Fruit fly (Drosophila melanogaster) whole organism, embryonic: ENCODE results near the gene kud.

Experiments used
- Adf1 ChIP-seq: fragments of 200-800 bp; sonication (Bioruptor generic); IDR thresholded peaks from 2 replicates; pipeline ENCODE4 v1.3.6; 2022; ENCODE audit warnings: missing biosample characterization, missing genetic modification characterization
- Aef1 ChIP-seq: fragments of 200-800 bp; sonication (Bioruptor generic); IDR thresholded peaks from 3 replicates; pipeline ENCODE4 v1.3.6; 2022; ENCODE audit warnings: missing biosample characterization, missing genetic modification characterization
- Bteb2 ChIP-seq: fragments of 200-800 bp; sonication (Bioruptor generic); optimal IDR thresholded peaks from 2 replicates; lab custom pipeline; 2016; ENCODE audit warnings: missing biosample characterization, missing genetic modification characterization
- CG10366 ChIP-seq: fragments of 200-800 bp; sonication (Bioruptor generic); IDR thresholded peaks from 2 replicates; pipeline ENCODE4 v1.3.6; 2022; ENCODE audit warnings: missing biosample characterization, missing genetic modification characterization
- CG10565 ChIP-seq: fragments of 200-800 bp; sonication (Bioruptor generic); optimal IDR thresholded peaks from 3 replicates; lab custom pipeline; 2016; ENCODE audit warnings: missing biosample characterization, mild to moderate bottlenecking, missing genetic modification characterization
- CG11085 ChIP-seq: fragments of 200-800 bp; sonication (Bioruptor generic); IDR thresholded peaks from 2 replicates; pipeline ENCODE4 v1.3.6; 2022; ENCODE audit warnings: missing biosample characterization, missing genetic modification characterization
- CG12236 ChIP-seq: fragments of 200-800 bp; sonication (Bioruptor generic); optimal IDR thresholded peaks from 2 replicates; lab custom pipeline; 2016; ENCODE audit warnings: missing biosample characterization, missing genetic modification characterization
- CG12299 ChIP-seq: fragments of 200-800 bp; sonication (Bioruptor generic); optimal IDR thresholded peaks from 2 replicates; lab custom pipeline; 2018; ENCODE audit warnings: missing biosample characterization, mild to moderate bottlenecking, missing genetic modification characterization
- CG13296 ChIP-seq: fragments of 200-800 bp; sonication (Bioruptor generic); optimal IDR thresholded peaks from 3 replicates; lab custom pipeline; 2018; ENCODE audit warnings: missing biosample characterization, mild to moderate bottlenecking, missing genetic modification characterization
- CG13624 ChIP-seq: fragments of 200-800 bp; sonication (Bioruptor generic); optimal IDR thresholded peaks from 2 replicates; lab custom pipeline; 2016; ENCODE audit warnings: missing biosample characterization, missing genetic modification characterization
- CG14014 ChIP-seq: fragments of 200-800 bp; sonication (Bioruptor generic); IDR thresholded peaks from 2 replicates; pipeline ENCODE4 v1.3.6; 2022; ENCODE audit warnings: missing biosample characterization, missing genetic modification characterization
- CG14667 ChIP-seq: fragments of 200-800 bp; sonication (Bioruptor generic); IDR thresholded peaks from 2 replicates; pipeline ENCODE4 v1.3.6; 2022; ENCODE audit warnings: missing biosample characterization, missing genetic modification characterization
- CG15696 ChIP-seq: fragments of 200-800 bp; sonication (Bioruptor generic); optimal IDR thresholded peaks from 2 replicates; lab custom pipeline; 2019; ENCODE audit warnings: missing biosample characterization, mild to moderate bottlenecking, missing genetic modification characterization, moderate library complexity
- CG18764 ChIP-seq: fragments of 200-800 bp; sonication (Bioruptor generic); optimal IDR thresholded peaks from 3 replicates; lab custom pipeline; 2016; ENCODE audit warnings: missing biosample characterization, missing genetic modification characterization
- CG2202 ChIP-seq: fragments of 200-800 bp; sonication (Bioruptor generic); optimal IDR thresholded peaks from 2 replicates; lab custom pipeline; 2018; ENCODE audit warnings: missing biosample characterization, mild to moderate bottlenecking, missing genetic modification characterization
- CG2712 ChIP-seq: fragments of 200-800 bp; optimal IDR thresholded peaks from 3 replicates; lab custom pipeline; 2019; ENCODE audit warnings: missing biosample characterization, mild to moderate bottlenecking, missing genetic modification characterization, moderate library complexity
- CG31224 ChIP-seq: fragments of 200-800 bp; sonication (Bioruptor generic); IDR thresholded peaks from 2 replicates; pipeline ENCODE4 v1.3.6; 2022; ENCODE audit warnings: missing biosample characterization, missing genetic modification characterization
- CG32772 ChIP-seq: fragments of 200-800 bp; sonication (Bioruptor generic); IDR thresholded peaks from 2 replicates; pipeline ENCODE4 v1.3.6; 2022; ENCODE audit warnings: missing biosample characterization, missing genetic modification characterization
- CG34376 ChIP-seq: fragments of 200-800 bp; sonication (Bioruptor generic); optimal IDR thresholded peaks from 2 replicates; lab custom pipeline; 2018; ENCODE audit warnings: missing biosample characterization, mild to moderate bottlenecking, missing genetic modification characterization
- CG4854 ChIP-seq: fragments of 200-800 bp; sonication (Bioruptor generic); optimal IDR thresholded peaks from 2 replicates; lab custom pipeline; 2016; ENCODE audit warnings: missing biosample characterization, missing genetic modification characterization, inconsistent platforms
- CG6272 ChIP-seq: fragments of 200-800 bp; sonication (Bioruptor generic); IDR thresholded peaks from 2 replicates; pipeline ENCODE4 v1.3.6; 2022; ENCODE audit warnings: missing biosample characterization, missing genetic modification characterization
- CG7963 ChIP-seq: fragments of 200-800 bp; sonication (Bioruptor generic); IDR thresholded peaks from 3 replicates; pipeline ENCODE4 v1.3.6; 2022; ENCODE audit warnings: missing biosample characterization, missing genetic modification characterization; ENCODE audit not compliant: partially characterized antibody
- CG8388 ChIP-seq: fragments of 200-800 bp; sonication (Bioruptor generic); optimal IDR thresholded peaks from 2 replicates; lab custom pipeline; 2019; ENCODE audit warnings: missing biosample characterization, mild to moderate bottlenecking, missing genetic modification characterization, moderate library complexity
- Dek ChIP-seq: fragments of 200-800 bp; sonication (Bioruptor generic); optimal IDR thresholded peaks from 3 replicates; lab custom pipeline; 2019; ENCODE audit warnings: missing biosample characterization, mild to moderate bottlenecking, missing genetic modification characterization, moderate library complexity
- Dll ChIP-seq: fragments of 200-800 bp; sonication (Bioruptor generic); IDR thresholded peaks from 4 replicates; pipeline ENCODE4 v1.3.6; 2022; ENCODE audit warnings: missing biosample characterization, missing genetic modification characterization; ENCODE audit not compliant: partially characterized antibody
- Fer3 ChIP-seq: fragments of 200-800 bp; sonication (Bioruptor generic); optimal IDR thresholded peaks from 2 replicates; lab custom pipeline; 2018; ENCODE audit warnings: missing biosample characterization, mild to moderate bottlenecking, missing genetic modification characterization, moderate library complexity
- Hr39 ChIP-seq: fragments of >200 bp; optimal IDR thresholded peaks from 2 replicates; lab custom pipeline; 2017
- Max ChIP-seq: fragments of 200-800 bp; sonication (Bioruptor generic); optimal IDR thresholded peaks from 2 replicates; lab custom pipeline; 2016; ENCODE audit warnings: missing biosample characterization, mild to moderate bottlenecking, missing genetic modification characterization
- Meics ChIP-seq: fragments of 200-800 bp; sonication (Bioruptor generic); optimal IDR thresholded peaks from 2 replicates; lab custom pipeline; 2017; ENCODE audit warnings: missing biosample characterization, mild to moderate bottlenecking, missing genetic modification characterization
- Mes4 ChIP-seq: fragments of 200-800 bp; sonication (Bioruptor generic); optimal IDR thresholded peaks from 2 replicates; lab custom pipeline; 2016; ENCODE audit warnings: missing biosample characterization, missing genetic modification characterization
- Neu2 ChIP-seq: fragments of 200-800 bp; sonication (Bioruptor generic); optimal IDR thresholded peaks from 3 replicates; lab custom pipeline; 2016; ENCODE audit warnings: missing biosample characterization, missing genetic modification characterization, borderline replicate concordance
- Rx ChIP-seq: fragments of 200-800 bp; sonication (Bioruptor generic); IDR thresholded peaks from 2 replicates; pipeline ENCODE4 v1.3.6; 2022; ENCODE audit warnings: missing biosample characterization, missing genetic modification characterization
- Side ChIP-seq: fragments of 200-800 bp; sonication (Bioruptor generic); optimal IDR thresholded peaks from 2 replicates; lab custom pipeline; 2016; ENCODE audit warnings: missing biosample characterization, missing genetic modification characterization
- Sin3A ChIP-seq: fragments of >200 bp; optimal IDR thresholded peaks from 2 replicates; lab custom pipeline; 2018
- Sox102F ChIP-seq: fragments of 200-800 bp; sonication (Bioruptor generic); optimal IDR thresholded peaks from 2 replicates; lab custom pipeline; 2018; ENCODE audit warnings: missing biosample characterization, mild to moderate bottlenecking, missing genetic modification characterization, moderate library complexity
- ab ChIP-seq: fragments of 200-800 bp; sonication (Bioruptor generic); optimal IDR thresholded peaks from 2 replicates; lab custom pipeline; 2016; ENCODE audit warnings: missing biosample characterization, missing genetic modification characterization
- crc ChIP-seq: fragments of 200-800 bp; sonication (Bioruptor generic); optimal IDR thresholded peaks from 2 replicates; lab custom pipeline; 2016; ENCODE audit warnings: missing biosample characterization, missing genetic modification characterization
- dmrt11E ChIP-seq: fragments of 200-800 bp; sonication (Bioruptor generic); optimal IDR thresholded peaks from 3 replicates; lab custom pipeline; 2018; ENCODE audit warnings: missing biosample characterization, mild to moderate bottlenecking, missing genetic modification characterization, moderate library complexity
- ewg ChIP-seq: fragments of 200-800 bp; sonication (Bioruptor generic); optimal IDR thresholded peaks from 3 replicates; lab custom pipeline; 2017; ENCODE audit warnings: mild to moderate bottlenecking, missing biosample characterization, missing genetic modification reagents, missing genetic modification characterization
- fd64A ChIP-seq: fragments of 200-800 bp; sonication (Bioruptor generic); optimal IDR thresholded peaks from 3 replicates; lab custom pipeline; 2018; ENCODE audit warnings: missing biosample characterization, mild to moderate bottlenecking, missing genetic modification characterization
- fd96Cb ChIP-seq: fragments of 200-800 bp; sonication (Bioruptor generic); optimal IDR thresholded peaks from 2 replicates; lab custom pipeline; 2018; ENCODE audit warnings: missing biosample characterization, mild to moderate bottlenecking, missing genetic modification characterization, moderate library complexity
- ftz-f1 ChIP-seq: fragments of 200-800 bp; sonication (Bioruptor generic); optimal IDR thresholded peaks from 2 replicates; lab custom pipeline; 2016; ENCODE audit warnings: missing biosample characterization, missing genetic modification characterization
- hth ChIP-seq: fragments of >200 bp; optimal IDR thresholded peaks from 2 replicates; lab custom pipeline; 2017; ENCODE audit warnings: inconsistent platforms
- lbe ChIP-seq: fragments of 200-800 bp; sonication (Bioruptor generic); optimal IDR thresholded peaks from 2 replicates; lab custom pipeline; 2016; ENCODE audit warnings: missing biosample characterization, mild to moderate bottlenecking, missing genetic modification characterization
- lilli ChIP-seq: fragments of 200-800 bp; sonication (Bioruptor generic); optimal IDR thresholded peaks from 3 replicates; lab custom pipeline; 2016; ENCODE audit warnings: missing biosample characterization, missing genetic modification characterization
- luna ChIP-seq: fragments of 200-800 bp; sonication (Bioruptor generic); optimal IDR thresholded peaks from 2 replicates; lab custom pipeline; 2016; ENCODE audit warnings: missing biosample characterization, missing genetic modification characterization
- p53 ChIP-seq: fragments of 200-800 bp; sonication (Bioruptor generic); optimal IDR thresholded peaks from 2 replicates; lab custom pipeline; 2016; ENCODE audit warnings: missing biosample characterization, missing genetic modification characterization
- pum ChIP-seq: fragments of 200-800 bp; sonication (Bioruptor generic); optimal IDR thresholded peaks from 2 replicates; lab custom pipeline; 2016; ENCODE audit warnings: missing biosample characterization, missing genetic modification characterization
- sisA ChIP-seq: fragments of 200-800 bp; sonication (Bioruptor generic); IDR thresholded peaks from 2 replicates; pipeline ENCODE4 v1.3.6; 2022; ENCODE audit warnings: missing biosample characterization, missing genetic modification characterization
- slp2 ChIP-seq: fragments of 200-800 bp; sonication (Bioruptor generic); optimal IDR thresholded peaks from 2 replicates; lab custom pipeline; 2016; ENCODE audit warnings: missing biosample characterization, missing genetic modification characterization
- sna ChIP-seq: fragments of 200-800 bp; sonication (Bioruptor generic); IDR thresholded peaks from 2 replicates; pipeline ENCODE4 v1.3.6; 2022; ENCODE audit warnings: missing biosample characterization, missing genetic modification characterization; ENCODE audit not compliant: partially characterized antibody
- tgo ChIP-seq: fragments of 200-800 bp; sonication (Bioruptor generic); IDR thresholded peaks from 3 replicates; pipeline ENCODE4 v1.3.6; 2022; ENCODE audit warnings: missing biosample characterization, missing genetic modification characterization
- tna ChIP-seq: fragments of 200-800 bp; sonication (Bioruptor generic); IDR thresholded peaks from 2 replicates; pipeline ENCODE4 v1.3.6; 2022; ENCODE audit warnings: missing biosample characterization, missing genetic modification characterization; ENCODE audit not compliant: partially characterized antibody
- yki ChIP-seq: fragments of >200 bp; optimal IDR thresholded peaks from 3 replicates; lab custom pipeline; 2018

The kud gene

dm6 chr3L:16840540-16840939 is 4.3 kb downstream of the kud start (continued):
- TF ChIP-seq CG34376 (GFP tag; lab: Kevin White, UChicago) = no peak
- no peak for TF ChIP-seq dmrt11E
- TF ChIP-seq sisA (GFP tag; lab: Robert Waterston, UW) = no peak
- TF ChIP-seq Dll = no peak
- TF ChIP-seq ewg (GFP tag; lab: Kevin White, UChicago) = no peak
- TF ChIP-seq CG6272 (GFP tag; lab: Robert Waterston, UW) = no peak
- TF ChIP-seq CG4854 (GFP tag; lab: Kevin White, UChicago) = no peak
- no peak for TF ChIP-seq CG31224
- TF ChIP-seq p53 = no peak
- TF ChIP-seq Sox102F (GFP tag; lab: Kevin White, UChicago) = no peak
- TF ChIP-seq Rx (GFP tag; lab: Robert Waterston, UW) = no peak
- no peak for TF ChIP-seq Hr39 (lab: Kevin White, UChicago)
- no peak for TF ChIP-seq CG12299
- no peak for TF ChIP-seq pum (GFP tag; lab: Kevin White, UChicago)
- no peak for TF ChIP-seq Neu2 (GFP tag; lab: Kevin White, UChicago)
- no peak for TF ChIP-seq CG15696 (tag; lab: Kevin White, UChicago)
- peak; percentile 13 for TF ChIP-seq Dek (tag; lab: Kevin White, UChicago)
- no peak for TF ChIP-seq yki
- no peak for TF ChIP-seq CG10366
- TF ChIP-seq lilli (GFP tag; lab: Kevin White, UChicago) = peak; percentile 8
- TF ChIP-seq tgo (GFP tag; lab: Robert Waterston, UW) = peak; percentile 22; the same call in 2 of the 3 replicates
- TF ChIP-seq Fer3 (tag; lab: Kevin White, UChicago) = peak; percentile 23
- no peak for TF ChIP-seq CG14014
- no peak for TF ChIP-seq Max (GFP tag; lab: Kevin White, UChicago)
- no peak for TF ChIP-seq CG12236 (GFP tag; lab: Kevin White, UChicago)
- no peak for TF ChIP-seq CG18764 (GFP tag; lab: Kevin White, UChicago)
- TF ChIP-seq sna (GFP tag; lab: Robert Waterston, UW) = no peak
- TF ChIP-seq Meics (GFP tag; lab: Kevin White, UChicago) = peak; percentile 61
- no peak for TF ChIP-seq hth (lab: Kevin White, UChicago)
- no peak for TF ChIP-seq Sin3A
- TF ChIP-seq lbe (GFP tag; lab: Kevin White, UChicago) = no peak
- no peak for TF ChIP-seq CG14667
- no peak for TF ChIP-seq ftz-f1
- TF ChIP-seq CG7963 (GFP tag; lab: Robert Waterston, UW) = no peak
- TF ChIP-seq Bteb2 (GFP tag; lab: Kevin White, UChicago) = no peak
- TF ChIP-seq CG32772 (GFP tag; lab: Robert Waterston, UW) = no peak
- no peak for TF ChIP-seq CG8388 (GFP tag; lab: Kevin White, UChicago)
- no peak for TF ChIP-seq CG10565
- no peak for TF ChIP-seq CG11085 (GFP tag; lab: Robert Waterston, UW)
- no peak for TF ChIP-seq ab (GFP tag; lab: Kevin White, UChicago)
- no peak for TF ChIP-seq Aef1
- TF ChIP-seq luna (GFP tag; lab: Kevin White, UChicago) = no peak
- no peak for TF ChIP-seq CG13624 (GFP tag; lab: Kevin White, UChicago)
- TF ChIP-seq CG2202 (tag; lab: Kevin White, UChicago) = no peak
- TF ChIP-seq Adf1 (GFP tag; lab: Robert Waterston, UW) = no peak
- TF ChIP-seq tna (GFP tag; lab: Robert Waterston, UW) = no peak
- no peak for TF ChIP-seq CG2712 (tag; lab: Kevin White, UChicago)
- no peak for TF ChIP-seq fd64A (GFP tag; lab: Kevin White, UChicago)
- TF ChIP-seq CG13296 (GFP tag; lab: Kevin White, UChicago) = peak; percentile 55
- TF ChIP-seq slp2 (GFP tag; lab: Kevin White, UChicago) = no peak
- no peak for TF ChIP-seq fd96Cb (tag; lab: Kevin White, UChicago)
- peak; percentile 3 for TF ChIP-seq crc
- no peak for TF ChIP-seq Side (GFP tag; lab: Kevin White, UChicago)
- TF ChIP-seq Mes4 (GFP tag; lab: Kevin White, UChicago) = no peak
